Fruit fly (Drosophila melanogaster): Measurements from ENCODE around the gene CG4598.

Gene CG4598

DNA sequence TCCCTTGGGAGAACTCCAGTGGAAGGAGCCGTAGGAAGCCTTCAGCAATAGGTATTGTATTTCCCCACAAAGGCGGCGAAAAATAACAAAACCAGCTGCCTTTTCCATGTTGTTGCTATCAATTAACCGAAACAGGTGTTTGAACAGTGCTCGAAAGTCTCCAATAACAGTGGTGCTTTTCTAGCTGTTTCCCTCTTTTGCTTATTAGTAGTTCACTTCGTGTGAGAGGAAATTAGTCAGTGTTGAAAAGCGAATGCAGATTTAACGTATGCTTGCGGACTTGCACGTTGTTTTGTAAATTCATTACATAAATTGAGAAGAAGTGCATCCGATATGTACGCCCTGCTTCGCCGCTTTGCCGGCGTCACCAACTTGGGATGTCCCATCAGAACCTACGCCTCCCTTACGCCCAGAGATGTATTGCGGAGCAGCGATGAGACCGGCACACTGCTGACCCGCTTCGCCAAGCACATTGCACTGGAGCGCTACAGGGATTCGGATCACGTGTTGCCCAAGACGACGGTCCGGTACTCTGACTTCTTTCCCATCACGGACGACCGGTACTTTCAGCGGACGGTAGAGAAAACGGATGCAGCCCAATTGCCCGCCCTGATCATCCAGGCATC, 20.3 kb downstream of the CG4598 start, which contains the start of the genes Datp and CG4619 (continued):
- TF ChIP-seq Neu2 (GFP tag; optimal IDR thresholded peaks at IDR 0.05; ENCODE audit: borderline replicate concordance) = peak; percentile 50
- TF ChIP-seq CG9817 (tag; optimal IDR thresholded peaks at IDR 0.05) = peak; percentile 39
- TF ChIP-seq MBD-R2 (GFP tag; IDR thresholded peaks at IDR 0.05) = peak; percentile 93
- peak; percentile 21 for TF ChIP-seq CG1647 (GFP tag; optimal IDR thresholded peaks at IDR 0.05)
- TF ChIP-seq CG14860 (GFP tag; IDR thresholded peaks at IDR 0.05; ENCODE audit: partially characterized antibody) = 0 out of 3 replicates have a peak, but pooled peaks have one; percentile 7
- peak; percentile 42 for TF ChIP-seq Dip3 (GFP tag; optimal IDR thresholded peaks at IDR 0.05)
- TF ChIP-seq vvl (GFP tag; IDR thresholded peaks at IDR 0.05) = peak; percentile 63; the same call in 1 of the 2 replicates
- no peak for TF ChIP-seq salm (tag; optimal IDR thresholded peaks at IDR 0.05)
- TF ChIP-seq CG9876 (GFP tag; optimal IDR thresholded peaks at IDR 0.05) = peak; percentile 48
- peak; percentile 32 for TF ChIP-seq CG13624 (GFP tag; optimal IDR thresholded peaks at IDR 0.05)
- no peak; the same call in 2 of the 3 replicates for TF ChIP-seq so (GFP tag; IDR thresholded peaks at IDR 0.05)
- TF ChIP-seq CG3995 (GFP tag; optimal IDR thresholded peaks at IDR 0.05) = peak; percentile 36
- peak; percentile 16 for TF ChIP-seq CG4854 (GFP tag; optimal IDR thresholded peaks at IDR 0.05)
- TF ChIP-seq amos (GFP tag; IDR thresholded peaks at IDR 0.05; ENCODE audit: partially characterized antibody) = peak; percentile 19; the same call in 1 of the 2 replicates
- no peak for TF ChIP-seq fd64A (GFP tag; optimal IDR thresholded peaks at IDR 0.05)
- peak; percentile 39 for TF ChIP-seq phol (tag; optimal IDR thresholded peaks at IDR 0.05)
- peak; percentile 49 for TF ChIP-seq da (GFP tag; optimal IDR thresholded peaks at IDR 0.05)
- peak; percentile 25 for TF ChIP-seq maf-S (GFP tag; optimal IDR thresholded peaks at IDR 0.05)
- peak; percentile 8 for TF ChIP-seq CG9797 (GFP tag; optimal IDR thresholded peaks at IDR 0.05)
- TF ChIP-seq CG7987 (GFP tag; optimal IDR thresholded peaks at IDR 0.05) = peak; percentile 30
- no peak for TF ChIP-seq Optix (GFP tag; IDR thresholded peaks at IDR 0.05)
- no peak for TF ChIP-seq CG15269 (tag; optimal IDR thresholded peaks at IDR 0.05)
- TF ChIP-seq tin (GFP tag; optimal IDR thresholded peaks at IDR 0.05) = peak; percentile 31
- peak; percentile 23 for TF ChIP-seq Hsf (GFP tag; optimal IDR thresholded peaks at IDR 0.05)
- TF ChIP-seq peb (GFP tag; IDR thresholded peaks at IDR 0.05) = no peak
- peak; percentile 37 for TF ChIP-seq CG14710 (tag; optimal IDR thresholded peaks at IDR 0.05)
- TF ChIP-seq sim (GFP tag; IDR thresholded peaks at IDR 0.05) = no peak
- TF ChIP-seq CG3407 (GFP tag; optimal IDR thresholded peaks at IDR 0.05) = no peak
- TF ChIP-seq pfk (GFP tag; optimal IDR thresholded peaks at IDR 0.05) = peak; percentile 9
- no peak; the same call in 2 of the 3 replicates for TF ChIP-seq CG7963 (GFP tag; IDR thresholded peaks at IDR 0.05; ENCODE audit: partially characterized antibody)
- peak; percentile 54; the same call in 1 of the 2 replicates for TF ChIP-seq cas (GFP tag; IDR thresholded peaks at IDR 0.05)
- TF ChIP-seq CG17186 (GFP tag; optimal IDR thresholded peaks at IDR 0.05) = peak; percentile 40
- no peak for TF ChIP-seq Mrtf (GFP tag; IDR thresholded peaks at IDR 0.05)
- peak; percentile 64 for TF ChIP-seq lab (GFP tag; optimal IDR thresholded peaks at IDR 0.05)
- peak; percentile 24 for TF ChIP-seq gro (GFP tag; optimal IDR thresholded peaks at IDR 0.05)
- peak; percentile 77 for TF ChIP-seq exex (tag; optimal IDR thresholded peaks at IDR 0.05)
- TF ChIP-seq Poxn (GFP tag; IDR thresholded peaks at IDR 0.05) = no peak
- TF ChIP-seq CG15514 (GFP tag; optimal IDR thresholded peaks at IDR 0.05) = peak; percentile 97
- peak; percentile 30 for TF ChIP-seq Sry-δ (GFP tag; optimal IDR thresholded peaks at IDR 0.05)
- TF ChIP-seq sqz (GFP tag; optimal IDR thresholded peaks at IDR 0.05) = no peak
- TF ChIP-seq CG17829 (tag; optimal IDR thresholded peaks at IDR 0.05) = no peak
- TF ChIP-seq danr (GFP tag; IDR thresholded peaks at IDR 0.05) = no peak
- peak; percentile 48 for TF ChIP-seq Bdp1 (GFP tag; optimal IDR thresholded peaks at IDR 0.05)
- no peak for TF ChIP-seq Hr51 (GFP tag; optimal IDR thresholded peaks at IDR 0.05)
- TF ChIP-seq Taf1 (GFP tag; IDR thresholded peaks at IDR 0.05) = peak; percentile 33; the same call in 1 of the 2 replicates
- no peak; the same call in 2 of the 3 replicates for TF ChIP-seq CG14050 (GFP tag; IDR thresholded peaks at IDR 0.05)
- TF ChIP-seq CG10654 (GFP tag; optimal IDR thresholded peaks at IDR 0.05) = peak; percentile 12
- TF ChIP-seq CG4617 (GFP tag; optimal IDR thresholded peaks at IDR 0.05; ENCODE audit: borderline replicate concordance) = peak; percentile 55
- TF ChIP-seq Xbp1 (GFP tag; optimal IDR thresholded peaks at IDR 0.05) = peak; percentile 61

Measured in whole organism, embryonic.